Fruit fly (Drosophila melanogaster) whole organism, prepupa: ENCODE data around the gene CG16781.

Experiments used
- CG16779 ChIP-seq: fragments of 200-800 bp; sonication (Bioruptor generic); optimal IDR thresholded peaks from 3 replicates; lab custom pipeline; 2017; ENCODE audit warnings: missing biosample characterization, mild to moderate bottlenecking, missing genetic modification characterization
- CG8319 ChIP-seq: fragments of 200-800 bp; sonication (Bioruptor generic); optimal IDR thresholded peaks from 3 replicates; lab custom pipeline; 2016; ENCODE audit warnings: missing biosample characterization, missing genetic modification characterization
- CG8632 ChIP-seq: fragments of 200-800 bp; sonication (Bioruptor generic); optimal IDR thresholded peaks from 3 replicates; lab custom pipeline; 2016; ENCODE audit warnings: missing biosample characterization, missing genetic modification characterization
- Lpt ChIP-seq: fragments of 200-800 bp; sonication (Bioruptor generic); optimal IDR thresholded peaks from 3 replicates; lab custom pipeline; 2016; ENCODE audit warnings: missing biosample characterization, missing genetic modification characterization
- Sox102F ChIP-seq: fragments of 200-800 bp; sonication (Bioruptor generic); optimal IDR thresholded peaks from 2 replicates; lab custom pipeline; 2016; ENCODE audit warnings: missing biosample characterization, mild to moderate bottlenecking, missing genetic modification characterization
- achi ChIP-seq: fragments of 200-800 bp; sonication (Bioruptor generic); optimal IDR thresholded peaks from 3 replicates; lab custom pipeline; 2016; ENCODE audit warnings: missing biosample characterization, missing genetic modification characterization
- cyc ChIP-seq: fragments of 200-800 bp; sonication (Bioruptor generic); optimal IDR thresholded peaks from 3 replicates; lab custom pipeline; 2016; ENCODE audit warnings: missing biosample characterization, missing genetic modification characterization
- esn ChIP-seq: fragments of 200-800 bp; sonication (Bioruptor generic); optimal IDR thresholded peaks from 2 replicates; lab custom pipeline; 2016; ENCODE audit warnings: missing biosample characterization, mild to moderate bottlenecking, missing genetic modification characterization, moderate library complexity
- pdm3 ChIP-seq: fragments of 200-800 bp; sonication (Bioruptor generic); optimal IDR thresholded peaks from 3 replicates; lab custom pipeline; 2016; ENCODE audit warnings: missing biosample characterization, missing genetic modification characterization
- spab ChIP-seq: fragments of 200-800 bp; sonication (Bioruptor generic); optimal IDR thresholded peaks from 2 replicates; lab custom pipeline; 2017; ENCODE audit warnings: missing biosample characterization, mild to moderate bottlenecking, missing genetic modification characterization, missing genetic modification reagents
- ss ChIP-seq, 2 experiments: fragments of 200-800 bp; sonication (Bioruptor generic); optimal IDR thresholded peaks; 2 replicates in 1 of 2; 3 replicates in 1 of 2; lab custom pipeline; 2017 to 2018; ENCODE audit warnings: mild to moderate bottlenecking in 2 of 2, missing biosample characterization in 2 of 2, missing genetic modification characterization in 2 of 2, moderate library complexity in 1 of 2
- vri ChIP-seq: fragments of 200-800 bp; sonication (Bioruptor generic); optimal IDR thresholded peaks from 3 replicates; lab custom pipeline; 2016; ENCODE audit warnings: missing biosample characterization, mild to moderate bottlenecking, missing genetic modification characterization

- TF ChIP-seq CG8319 (GFP tag; lab: Kevin White, UChicago) (no peak), Lpt (peak; percentile 6), CG8632 (GFP tag; lab: Kevin White, UChicago) (no peak), CG16779 (no peak), spab (GFP tag; lab: Kevin White, UChicago) (no peak), pdm3 (GFP tag; lab: Kevin White, UChicago) (peak; percentile 4), ss (GFP tag; optimal IDR thresholded peaks at IDR 0.05; lab: Kevin White, UChicago) (no peak), vri (no peak), Sox102F (GFP tag; lab: Kevin White, UChicago) (no peak), achi (GFP tag; lab: Kevin White, UChicago) (no peak), cyc (GFP tag; lab: Kevin White, UChicago) (no peak), esn (no peak)
These were observed 10.6 kb downstream of the CG16781 start for dm6 chrX:3453038-3453819.
